2 fruit fly cellular contexts compared by ENCODE assay signal in the genomic region with DNA sequence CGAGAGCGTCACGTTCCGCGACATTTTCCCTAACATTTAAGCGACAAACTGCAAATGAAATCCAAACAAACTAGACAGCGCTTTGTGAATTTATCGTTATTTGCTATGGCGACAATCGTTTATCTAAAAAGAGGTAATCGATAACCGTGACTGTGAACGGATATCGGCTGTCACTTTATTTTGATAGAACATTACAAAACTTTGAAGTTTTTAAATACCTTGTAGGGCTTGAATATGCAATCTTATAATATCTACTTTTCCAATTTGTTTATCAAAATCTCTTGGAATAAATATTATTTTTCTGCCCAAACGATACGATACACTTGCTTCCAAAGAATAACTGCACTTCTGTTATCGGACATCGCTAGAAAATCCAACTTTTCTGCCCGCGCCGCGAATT.
TF ChIP-seq lines count a peak whose summit lies in the region.

A gene (minus strand): TSS at position 200 of the 400 bp plus-strand sequence.
A gene (plus strand): TSS at position 339 of the 400 bp plus-strand sequence.

TF ChIP-seq in whole organism, embryonic, 481 proteins besides CTCF, POLR2A, EP300 and RAD21 (continued from another document and continues in another):
- TF ChIP-seq Bteb2 (GFP tag; optimal IDR thresholded peaks at IDR 0.05; lab: Kevin White, UChicago) (no peak), CG30403 (GFP tag; optimal IDR thresholded peaks at IDR 0.05; lab: Kevin White, UChicago) (peak; percentile 26), CG8290 (GFP tag; optimal IDR thresholded peaks at IDR 0.05; lab: Kevin White, UChicago) (no peak), CG8290 (tag; optimal IDR thresholded peaks at IDR 0.05; lab: Kevin White, UChicago) (no peak), CG16815 (GFP tag; optimal IDR thresholded peaks at IDR 0.05; lab: Kevin White, UChicago) (no peak), CG8089 (GFP tag; optimal IDR thresholded peaks at IDR 0.05; lab: Kevin White, UChicago) (peak; percentile 6), CG8944 (GFP tag; optimal IDR thresholded peaks at IDR 0.05; lab: Kevin White, UChicago) (no peak), gcm (GFP tag; optimal IDR thresholded peaks at IDR 0.05; lab: Kevin White, UChicago) (no peak), CG7786 (GFP tag; optimal IDR thresholded peaks at IDR 0.05; lab: Kevin White, UChicago) (no peak), dati (GFP tag; IDR thresholded peaks at IDR 0.05; lab: Robert Waterston, UW) (no peak), HmgZ (tag; optimal IDR thresholded peaks at IDR 0.05; lab: Kevin White, UChicago) (peak; percentile 44), Aef1 (GFP tag; IDR thresholded peaks at IDR 0.05; lab: Robert Waterston, UW) (no peak), CG2199 (GFP tag; IDR thresholded peaks at IDR 0.05; lab: Robert Waterston, UW) (no peak), MBD-R2 (GFP tag; IDR thresholded peaks at IDR 0.05; lab: Robert Waterston, UW) (peak; percentile 73), CG18476 (GFP tag; optimal IDR thresholded peaks at IDR 0.05; lab: Kevin White, UChicago) (no peak), tio (GFP tag; optimal IDR thresholded peaks at IDR 0.05; lab: Kevin White, UChicago) (no peak), CG16779 (GFP tag; IDR thresholded peaks at IDR 0.05; lab: Robert Waterston, UW) (no peak), Mrtf (GFP tag; IDR thresholded peaks at IDR 0.05; lab: Robert Waterston, UW) (no peak), CG34224 (GFP tag; IDR thresholded peaks at IDR 0.05; lab: Robert Waterston, UW; ENCODE audit: partially characterized antibody) (peak; percentile 96), zf30C (GFP tag; optimal IDR thresholded peaks at IDR 0.05; lab: Kevin White, UChicago) (no peak), abd-A (tag; optimal IDR thresholded peaks at IDR 0.05; lab: Kevin White, UChicago) (no peak), Eip74EF (GFP tag; optimal IDR thresholded peaks at IDR 0.05; lab: Kevin White, UChicago) (no peak), Hr78 (GFP tag; optimal IDR thresholded peaks at IDR 0.05; lab: Kevin White, UChicago) (no peak), Lhr (GFP tag; optimal IDR thresholded peaks at IDR 0.05; lab: Kevin White, UChicago) (no peak), kay (GFP tag; optimal IDR thresholded peaks at IDR 0.05; lab: Kevin White, UChicago) (no peak), gro (GFP tag; optimal IDR thresholded peaks at IDR 0.05; lab: Kevin White, UChicago) (no peak), croc (GFP tag; conservative IDR thresholded peaks at IDR 0.05; lab: Robert Waterston, UW) (no peak), Camta (GFP tag; optimal IDR thresholded peaks at IDR 0.05; lab: Kevin White, UChicago) (no peak), Rx (GFP tag; IDR thresholded peaks at IDR 0.05; lab: Robert Waterston, UW) (no peak), CG2116 (GFP tag; optimal IDR thresholded peaks at IDR 0.05; lab: Kevin White, UChicago) (peak; percentile 90), CG33557 (GFP tag; optimal IDR thresholded peaks at IDR 0.05; lab: Kevin White, UChicago) (peak; percentile 1), CG15011 (GFP tag; optimal IDR thresholded peaks at IDR 0.05; lab: Kevin White, UChicago) (no peak), Xrp1 (GFP tag; IDR thresholded peaks at IDR 0.05; lab: Robert Waterston, UW) (no peak; the same call in 1 of the 2 replicates), CG16813 (GFP tag; IDR thresholded peaks at IDR 0.05; lab: Robert Waterston, UW; ENCODE audit: partially characterized antibody) (peak; percentile 86), CG17361 (GFP tag; IDR thresholded peaks at IDR 0.05; lab: Robert Waterston, UW) (no peak), CG15514 (GFP tag; optimal IDR thresholded peaks at IDR 0.05; lab: Kevin White, UChicago) (no peak), CG31365 (tag; optimal IDR thresholded peaks at IDR 0.05; lab: Kevin White, UChicago) (no peak), luna (GFP tag; optimal IDR thresholded peaks at IDR 0.05; lab: Kevin White, UChicago) (no peak), sisA (GFP tag; IDR thresholded peaks at IDR 0.05; lab: Robert Waterston, UW) (no peak), gcm2 (GFP tag; optimal IDR thresholded peaks at IDR 0.05; lab: Kevin White, UChicago) (no peak), CG1792 (GFP tag; optimal IDR thresholded peaks at IDR 0.05; lab: Kevin White, UChicago) (no peak), D19B (GFP tag; optimal IDR thresholded peaks at IDR 0.05; lab: Kevin White, UChicago) (no peak), CG11560 (tag; IDR thresholded peaks at IDR 0.05; lab: Robert Waterston, UW) (no peak), cad (GFP tag; optimal IDR thresholded peaks at IDR 0.05; lab: Kevin White, UChicago) (no peak), CG17568 (GFP tag; optimal IDR thresholded peaks at IDR 0.05; lab: Kevin White, UChicago) (no peak), tup (GFP tag; optimal IDR thresholded peaks at IDR 0.05; lab: Kevin White, UChicago) (no peak), Fer3 (tag; optimal IDR thresholded peaks at IDR 0.05; lab: Kevin White, UChicago) (no peak), CG6654 (GFP tag; optimal IDR thresholded peaks at IDR 0.05; lab: Kevin White, UChicago) (no peak), fd64A (GFP tag; optimal IDR thresholded peaks at IDR 0.05; lab: Kevin White, UChicago) (no peak), vfl (GFP tag; optimal IDR thresholded peaks at IDR 0.05; lab: Kevin White, UChicago) (no peak), Rfx (GFP tag; IDR thresholded peaks at IDR 0.05; lab: Robert Waterston, UW) (no peak), fd102C (GFP tag; optimal IDR thresholded peaks at IDR 0.05; lab: Kevin White, UChicago) (no peak), hb (GFP tag; IDR thresholded peaks at IDR 0.05; lab: Robert Waterston, UW; ENCODE audit: partially characterized antibody) (peak; percentile 88), CG12236 (GFP tag; optimal IDR thresholded peaks at IDR 0.05; lab: Kevin White, UChicago) (no peak), ERR (GFP tag; optimal IDR thresholded peaks at IDR 0.05; lab: Kevin White, UChicago) (no peak), CkIIα-i1 (GFP tag; IDR thresholded peaks at IDR 0.05; lab: Robert Waterston, UW) (no peak), ase (GFP tag; IDR thresholded peaks at IDR 0.05; lab: Robert Waterston, UW) (no peak), otp (GFP tag; IDR thresholded peaks at IDR 0.05; lab: Robert Waterston, UW) (no peak), HHEX (GFP tag; optimal IDR thresholded peaks at IDR 0.05; lab: Kevin White, UChicago) (no peak), usp (GFP tag; optimal IDR thresholded peaks at IDR 0.05; lab: Kevin White, UChicago) (no peak), pzg (GFP tag; optimal IDR thresholded peaks at IDR 0.05; lab: Kevin White, UChicago) (peak; percentile 52), B-H1 (GFP tag; IDR thresholded peaks at IDR 0.05; lab: Robert Waterston, UW) (no peak), Sox100B (GFP tag; optimal IDR thresholded peaks at IDR 0.05; lab: Kevin White, UChicago) (no peak), aop (GFP tag; IDR thresholded peaks at IDR 0.05; lab: Robert Waterston, UW) (no peak), yki (optimal IDR thresholded peaks at IDR 0.05; lab: Kevin White, UChicago) (no peak), CG18599 (GFP tag; optimal IDR thresholded peaks at IDR 0.05; lab: Kevin White, UChicago) (no peak), CG12104 (GFP tag; optimal IDR thresholded peaks at IDR 0.05; lab: Kevin White, UChicago) (no peak)

TF ChIP-seq in whole organism, prepupa, 60 proteins besides CTCF, POLR2A, EP300 and RAD21 (continued from another document):
- TF ChIP-seq CG7368 (GFP tag; optimal IDR thresholded peaks at IDR 0.05; lab: Kevin White, UChicago): no peak
- TF ChIP-seq fd85E (GFP tag; optimal IDR thresholded peaks at IDR 0.05; lab: Kevin White, UChicago): no peak
- TF ChIP-seq OdsH (GFP tag; optimal IDR thresholded peaks at IDR 0.05; lab: Kevin White, UChicago): no peak
- TF ChIP-seq Eip93F (GFP tag; optimal IDR thresholded peaks at IDR 0.05; lab: Kevin White, UChicago): no peak
- no peak for TF ChIP-seq Eip75B (GFP tag; optimal IDR thresholded peaks at IDR 0.05; lab: Kevin White, UChicago)
- no peak for TF ChIP-seq CG8119 (GFP tag; IDR thresholded peaks at IDR 0.05; lab: Robert Waterston, UW)
- TF ChIP-seq cyc (GFP tag; optimal IDR thresholded peaks at IDR 0.05; lab: Kevin White, UChicago): peak; percentile 4
